Worm (Caenorhabditis elegans) whole organism, late embryonic: ENCODE measurements around the gene rpl-25.1.

Source experiments
- ama-1 ChIP-seq: fragments of 150-350 bp; optimal IDR thresholded peaks from 2 replicates; lab custom pipeline; 2014
- ceh-30 ChIP-seq: fragments of 150-350 bp; optimal IDR thresholded peaks from 2 replicates; lab custom pipeline; 2014; ENCODE audit warnings: missing biosample characterization, missing genetic modification characterization

DNA sequence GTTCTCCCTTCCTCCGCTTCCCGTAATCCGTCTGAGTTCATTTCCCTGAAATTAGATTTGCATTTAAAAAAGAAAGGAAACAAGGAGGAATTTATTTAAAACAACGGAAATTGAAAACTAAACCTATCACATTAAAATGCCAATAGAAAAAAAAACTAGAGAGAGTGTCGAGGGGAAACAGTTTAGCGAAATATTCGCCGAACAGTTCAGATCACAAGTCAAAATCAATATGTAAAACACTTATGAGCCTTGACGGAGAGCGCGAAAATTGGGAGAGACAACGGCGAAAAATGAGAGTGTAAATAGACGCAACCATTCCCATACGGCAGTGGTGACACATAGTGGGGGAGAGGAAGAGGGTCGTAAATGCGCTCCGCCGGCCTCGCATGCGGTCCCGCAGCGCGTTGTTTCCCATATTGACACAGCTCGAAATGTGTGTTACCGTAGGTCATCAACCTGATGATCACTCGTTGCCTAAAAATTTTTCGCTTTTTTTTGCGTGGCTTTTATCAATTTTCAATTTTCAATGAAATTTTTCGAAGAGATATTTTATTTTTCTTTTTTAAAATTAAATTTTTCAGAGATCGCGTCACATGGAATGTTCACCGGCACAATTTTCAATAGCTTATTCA lies 3.2 kb upstream of the rpl-25.1 start, which contains the start of the genes dnj-14 and glit-1:
- TF ChIP-seq ceh-30 (tag; lab: Kevin White, UChicago) (no peak), ama-1 (lab: Kevin White, UChicago) (no peak)
